Fruit fly (Drosophila melanogaster) whole organism, embryonic: Measurements from ENCODE around the gene CG7810.

Experiments
- Antp ChIP-seq: fragments of 200-800 bp; sonication (Bioruptor generic); optimal IDR thresholded peaks from 3 replicates; lab custom pipeline; 2016; ENCODE audit warnings: missing biosample characterization, missing genetic modification characterization
- BEAF-32 ChIP-seq: fragments of 200-800 bp; sonication (Bioruptor generic); optimal IDR thresholded peaks from 3 replicates; lab custom pipeline; 2017; ENCODE audit warnings: missing biosample characterization, missing genetic modification characterization, mild to moderate bottlenecking, moderate library complexity, missing genetic modification reagents
- Bteb2 ChIP-seq: fragments of 200-800 bp; sonication (Bioruptor generic); optimal IDR thresholded peaks from 2 replicates; lab custom pipeline; 2016; ENCODE audit warnings: missing biosample characterization, missing genetic modification characterization
- CG10366 ChIP-seq: fragments of 200-800 bp; sonication (Bioruptor generic); IDR thresholded peaks from 2 replicates; pipeline ENCODE4 v1.3.6; 2022; ENCODE audit warnings: missing biosample characterization, missing genetic modification characterization
- CG10462 ChIP-seq: fragments of 200-800 bp; sonication (Bioruptor generic); optimal IDR thresholded peaks from 2 replicates; lab custom pipeline; 2016; ENCODE audit warnings: missing biosample characterization, missing genetic modification characterization
- CG11560 ChIP-seq: fragments of 200-800 bp; sonication (Bioruptor generic); IDR thresholded peaks from 3 replicates; pipeline ENCODE4 v1.3.6; 2022; ENCODE audit warnings: missing biosample characterization, missing genetic modification characterization
- CG12299 ChIP-seq: fragments of 200-800 bp; sonication (Bioruptor generic); optimal IDR thresholded peaks from 2 replicates; lab custom pipeline; 2018; ENCODE audit warnings: missing biosample characterization, mild to moderate bottlenecking, missing genetic modification characterization
- CG12659 ChIP-seq: fragments of 200-800 bp; sonication (Bioruptor generic); optimal IDR thresholded peaks from 3 replicates; lab custom pipeline; 2017; ENCODE audit warnings: mild to moderate bottlenecking, missing biosample characterization, missing genetic modification reagents, missing genetic modification characterization
- CG13296 ChIP-seq: fragments of 200-800 bp; sonication (Bioruptor generic); optimal IDR thresholded peaks from 3 replicates; lab custom pipeline; 2018; ENCODE audit warnings: missing biosample characterization, mild to moderate bottlenecking, missing genetic modification characterization
- CG1647 ChIP-seq: fragments of 200-800 bp; sonication (Bioruptor generic); optimal IDR thresholded peaks from 3 replicates; lab custom pipeline; 2016; ENCODE audit warnings: missing biosample characterization, missing genetic modification characterization
- CG17568 ChIP-seq: fragments of 200-800 bp; sonication (Bioruptor generic); optimal IDR thresholded peaks from 2 replicates; lab custom pipeline; 2018; ENCODE audit warnings: missing biosample characterization, mild to moderate bottlenecking, missing genetic modification characterization, moderate library complexity
- CG1832 ChIP-seq: fragments of 200-800 bp; sonication (Bioruptor generic); optimal IDR thresholded peaks from 2 replicates; lab custom pipeline; 2017; ENCODE audit warnings: missing biosample characterization, mild to moderate bottlenecking, missing genetic modification characterization, inconsistent platforms
- CG2116 ChIP-seq: fragments of 200-800 bp; sonication (Bioruptor generic); optimal IDR thresholded peaks from 3 replicates; lab custom pipeline; 2018; ENCODE audit warnings: missing biosample characterization, mild to moderate bottlenecking, missing genetic modification characterization
- CG34376 ChIP-seq: fragments of 200-800 bp; sonication (Bioruptor generic); optimal IDR thresholded peaks from 2 replicates; lab custom pipeline; 2018; ENCODE audit warnings: missing biosample characterization, mild to moderate bottlenecking, missing genetic modification characterization
- CG4404 ChIP-seq: fragments of 200-800 bp; sonication (Bioruptor generic); IDR thresholded peaks from 2 replicates; pipeline ENCODE4 v1.3.6; 2022; ENCODE audit warnings: missing biosample characterization, missing genetic modification characterization
- CG4617 ChIP-seq: fragments of 200-800 bp; sonication (Bioruptor generic); optimal IDR thresholded peaks from 3 replicates; lab custom pipeline; 2016; ENCODE audit warnings: missing biosample characterization, missing genetic modification characterization, borderline replicate concordance
- CG6254 ChIP-seq: fragments of 200-800 bp; sonication (Bioruptor generic); optimal IDR thresholded peaks from 3 replicates; lab custom pipeline; 2017; ENCODE audit warnings: mild to moderate bottlenecking, missing biosample characterization, missing genetic modification reagents, missing genetic modification characterization
- CG7786 ChIP-seq: fragments of 200-800 bp; sonication (Bioruptor generic); optimal IDR thresholded peaks from 2 replicates; lab custom pipeline; 2016; ENCODE audit warnings: missing biosample characterization, missing genetic modification characterization
- CG7928 ChIP-seq: fragments of 200-800 bp; sonication (Bioruptor generic); optimal IDR thresholded peaks from 2 replicates; lab custom pipeline; 2017; ENCODE audit warnings: missing biosample characterization, mild to moderate bottlenecking, missing genetic modification characterization
- CG8089 ChIP-seq: fragments of 200-800 bp; sonication (Bioruptor generic); optimal IDR thresholded peaks from 3 replicates; lab custom pipeline; 2016; ENCODE audit warnings: missing biosample characterization, missing genetic modification characterization
- CG8478 ChIP-seq: fragments of >200 bp; optimal IDR thresholded peaks from 2 replicates; lab custom pipeline; 2018
- CG9932 ChIP-seq: fragments of 200-800 bp; sonication (Bioruptor generic); IDR thresholded peaks from 2 replicates; pipeline ENCODE4 v1.3.6; 2022; ENCODE audit warnings: missing biosample characterization, missing genetic modification characterization
- Camta ChIP-seq: fragments of 200-800 bp; sonication (Bioruptor generic); optimal IDR thresholded peaks from 2 replicates; lab custom pipeline; 2016; ENCODE audit warnings: missing biosample characterization, missing genetic modification characterization
- E2f1 ChIP-seq: fragments of 200-800 bp; sonication (Bioruptor generic); IDR thresholded peaks from 2 replicates; pipeline ENCODE4 v1.3.6; 2022; ENCODE audit warnings: missing biosample characterization, missing genetic modification characterization
- HHEX ChIP-seq: fragments of 200-800 bp; sonication (Bioruptor generic); optimal IDR thresholded peaks from 3 replicates; lab custom pipeline; 2017; ENCODE audit warnings: missing biosample characterization, mild to moderate bottlenecking, missing genetic modification characterization, missing genetic modification reagents
- Hand ChIP-seq: fragments of 200-800 bp; sonication (Bioruptor generic); optimal IDR thresholded peaks from 2 replicates; lab custom pipeline; 2017; ENCODE audit warnings: mild to moderate bottlenecking, missing biosample characterization, missing genetic modification reagents, missing genetic modification characterization
- Lpt ChIP-seq: fragments of >200 bp; optimal IDR thresholded peaks from 2 replicates; lab custom pipeline; 2018; ENCODE audit warnings: missing biosample characterization, missing genetic modification characterization
- MTF-1 ChIP-seq: fragments of 200-800 bp; sonication (Bioruptor generic); optimal IDR thresholded peaks from 2 replicates; lab custom pipeline; 2018; ENCODE audit warnings: missing biosample characterization, mild to moderate bottlenecking, missing genetic modification characterization, borderline replicate concordance
- NFAT ChIP-seq: fragments of 200-800 bp; sonication (Bioruptor generic); IDR thresholded peaks from 2 replicates; pipeline ENCODE4 v1.3.6; 2022; ENCODE audit warnings: missing biosample characterization, missing genetic modification characterization
- Nf-YA ChIP-seq: fragments of 200-800 bp; sonication (Bioruptor generic); IDR thresholded peaks from 2 replicates; pipeline ENCODE4 v1.3.6; 2022; ENCODE audit warnings: missing biosample characterization, missing genetic modification characterization
- Sox100B ChIP-seq: fragments of 200-800 bp; sonication (Bioruptor generic); optimal IDR thresholded peaks from 3 replicates; lab custom pipeline; 2018; ENCODE audit warnings: missing biosample characterization, mild to moderate bottlenecking, missing genetic modification characterization
- cas ChIP-seq: fragments of 200-800 bp; sonication (Bioruptor generic); IDR thresholded peaks from 2 replicates; pipeline ENCODE4 v1.3.6; 2022; ENCODE audit warnings: missing biosample characterization, missing genetic modification characterization
- chif ChIP-seq, 2 experiments: fragments of 200-800 bp; sonication (Bioruptor generic); optimal IDR thresholded peaks; 3 replicates each; lab custom pipeline; 2016; ENCODE audit warnings: missing biosample characterization in 2 of 2, missing genetic modification characterization in 2 of 2
- danr ChIP-seq: fragments of 200-800 bp; sonication (Bioruptor generic); IDR thresholded peaks from 2 replicates; pipeline ENCODE4 v1.3.6; 2022; ENCODE audit warnings: missing biosample characterization, missing genetic modification characterization
- dmrt11E ChIP-seq: fragments of 200-800 bp; sonication (Bioruptor generic); optimal IDR thresholded peaks from 3 replicates; lab custom pipeline; 2018; ENCODE audit warnings: missing biosample characterization, mild to moderate bottlenecking, missing genetic modification characterization, moderate library complexity
- fd102C ChIP-seq: fragments of 200-800 bp; sonication (Bioruptor generic); optimal IDR thresholded peaks from 2 replicates; lab custom pipeline; 2018; ENCODE audit warnings: missing biosample characterization, mild to moderate bottlenecking, missing genetic modification characterization, moderate library complexity
- gt ChIP-seq: fragments of 200-800 bp; sonication (Bioruptor generic); IDR thresholded peaks from 2 replicates; pipeline ENCODE4 v1.3.6; 2022; ENCODE audit warnings: missing biosample characterization, missing genetic modification characterization
- inv ChIP-seq: fragments of 200-800 bp; sonication (Bioruptor generic); IDR thresholded peaks from 2 replicates; pipeline ENCODE4 v1.3.6; 2022; ENCODE audit warnings: missing biosample characterization, missing genetic modification characterization; ENCODE audit not compliant: partially characterized antibody
- ken ChIP-seq: fragments of 200-800 bp; sonication (Bioruptor generic); IDR thresholded peaks from 3 replicates; pipeline ENCODE4 v1.3.6; 2022; ENCODE audit warnings: missing biosample characterization, missing genetic modification characterization
- kni ChIP-seq: fragments of 200-800 bp; sonication (Bioruptor generic); optimal IDR thresholded peaks from 3 replicates; lab custom pipeline; 2017; ENCODE audit warnings: mild to moderate bottlenecking, missing biosample characterization, missing genetic modification reagents, missing genetic modification characterization
- mam ChIP-seq: fragments of 200-800 bp; sonication (Bioruptor generic); optimal IDR thresholded peaks from 3 replicates; lab custom pipeline; 2016; ENCODE audit warnings: missing biosample characterization, missing genetic modification characterization
- prd ChIP-seq, 3 experiments: fragments of >200 bp in 2 of 3; fragments of 200-800 bp in 1 of 3; sonication (Bioruptor generic) in 1 of 3; optimal IDR thresholded peaks in 2 of 3; IDR thresholded peaks in 1 of 3; 2 replicates in 2 of 3; 3 replicates in 1 of 3; pipeline versions ENCODE4 v1.3.6 to Lab custom; 2017 to 2022; ENCODE audit warnings: missing biosample characterization in 1 of 3, missing genetic modification characterization in 1 of 3
- salm ChIP-seq: fragments of 200-800 bp; sonication (Bioruptor generic); optimal IDR thresholded peaks from 2 replicates; lab custom pipeline; 2018; ENCODE audit warnings: missing biosample characterization, mild to moderate bottlenecking, missing genetic modification characterization
- shn ChIP-seq: fragments of 200-800 bp; sonication (Bioruptor generic); optimal IDR thresholded peaks from 3 replicates; lab custom pipeline; 2016; ENCODE audit warnings: missing biosample characterization, missing genetic modification characterization
- slou ChIP-seq: fragments of 200-800 bp; sonication (Bioruptor generic); optimal IDR thresholded peaks from 3 replicates; lab custom pipeline; 2016; ENCODE audit warnings: missing biosample characterization, missing genetic modification characterization
- sqz ChIP-seq: fragments of 200-800 bp; sonication (Bioruptor generic); optimal IDR thresholded peaks from 3 replicates; lab custom pipeline; 2018; ENCODE audit warnings: missing biosample characterization, mild to moderate bottlenecking, missing genetic modification characterization
- tin ChIP-seq: fragments of 200-800 bp; sonication (Bioruptor generic); optimal IDR thresholded peaks from 3 replicates; lab custom pipeline; 2016; ENCODE audit warnings: missing biosample characterization, missing genetic modification characterization
- tio ChIP-seq: fragments of 200-800 bp; sonication (Bioruptor generic); optimal IDR thresholded peaks from 2 replicates; lab custom pipeline; 2017; ENCODE audit warnings: missing biosample characterization, missing genetic modification characterization, inconsistent platforms
- toy ChIP-seq: fragments of 200-800 bp; sonication (Bioruptor generic); IDR thresholded peaks from 2 replicates; pipeline ENCODE4 v1.3.6; 2022; ENCODE audit warnings: missing biosample characterization, missing genetic modification characterization
- vvl ChIP-seq: fragments of 200-800 bp; sonication (Bioruptor generic); IDR thresholded peaks from 2 replicates; pipeline ENCODE4 v1.3.6; 2022; ENCODE audit warnings: missing biosample characterization, missing genetic modification characterization

CG7810 gene

dm6 chr2L:8311091-8311490 lies at the start of gene CG7810, which contains the start of gene CG7806 (continued):
- TF ChIP-seq inv (GFP tag; lab: Robert Waterston, UW), result 0 out of 2 replicates have a peak, but pooled peaks have one; percentile 27
- TF ChIP-seq HHEX, result peak; percentile 80
- peak; percentile 87 for TF ChIP-seq CG8089
- peak; percentile 75 for TF ChIP-seq CG1647 (GFP tag; lab: Kevin White, UChicago)
- TF ChIP-seq Nf-YA (GFP tag; lab: Robert Waterston, UW), result peak; percentile 69; the same call in 1 of the 2 replicates
- TF ChIP-seq dmrt11E, result peak; percentile 89
- no peak for TF ChIP-seq prd (optimal IDR thresholded peaks at IDR 0.05; lab: Kevin White, UChicago)
- peak; percentile 87 for TF ChIP-seq prd (GFP tag; IDR thresholded peaks at IDR 0.05; lab: Robert Waterston, UW)
- peak; percentile 82 for TF ChIP-seq CG10462
- TF ChIP-seq CG12299 (tag; lab: Kevin White, UChicago), result peak; percentile 89
- peak; percentile 89 for TF ChIP-seq CG9932
- peak; percentile 69; the same call in 1 of the 2 replicates for TF ChIP-seq cas (GFP tag; lab: Robert Waterston, UW)
- TF ChIP-seq Camta, result peak; percentile 91
- peak; percentile 53 for TF ChIP-seq MTF-1
- TF ChIP-seq CG17568 (GFP tag; lab: Kevin White, UChicago), result no peak
- TF ChIP-seq CG7928 (GFP tag; lab: Kevin White, UChicago), result peak; percentile 9
- peak; percentile 60 for TF ChIP-seq CG4404 (GFP tag; lab: Robert Waterston, UW)
- no peak for TF ChIP-seq sqz
- TF ChIP-seq CG7786 (GFP tag; lab: Kevin White, UChicago), result peak; percentile 86
- TF ChIP-seq CG10366 (GFP tag; lab: Robert Waterston, UW), result peak; percentile 93
- TF ChIP-seq CG6254 (GFP tag; lab: Kevin White, UChicago), result no peak
- TF ChIP-seq CG11560 (tag; lab: Robert Waterston, UW), result peak; percentile 82
- TF ChIP-seq toy (GFP tag; lab: Robert Waterston, UW), result 0 out of 2 replicates have a peak, but pooled peaks have one; percentile 31
- peak; percentile 91 for TF ChIP-seq ken (GFP tag; lab: Robert Waterston, UW)
- no peak for TF ChIP-seq tio
- TF ChIP-seq danr (GFP tag; lab: Robert Waterston, UW), result peak; percentile 74
- TF ChIP-seq CG4617 (GFP tag; lab: Kevin White, UChicago), result peak; percentile 84
- peak; percentile 87 for TF ChIP-seq Antp (GFP tag; lab: Kevin White, UChicago)
- peak; percentile 10; the same call in 1 of the 2 replicates for TF ChIP-seq gt (GFP tag; lab: Robert Waterston, UW)
- peak; percentile 83 to 92 for TF ChIP-seq chif (GFP tag; optimal IDR thresholded peaks at IDR 0.05; lab: Kevin White, UChicago)
- peak; percentile 42 for TF ChIP-seq kni (GFP tag; lab: Kevin White, UChicago)
- peak; percentile 74 for TF ChIP-seq shn (GFP tag; lab: Kevin White, UChicago)
- TF ChIP-seq tin (GFP tag; lab: Kevin White, UChicago), result peak; percentile 88
- TF ChIP-seq Sox100B (GFP tag; lab: Kevin White, UChicago), result peak; percentile 86
- TF ChIP-seq NFAT (GFP tag; lab: Robert Waterston, UW), result peak; percentile 70; the same call in 1 of the 2 replicates
- peak; percentile 89 for TF ChIP-seq salm (tag; lab: Kevin White, UChicago)
- TF ChIP-seq Hand (GFP tag; lab: Kevin White, UChicago), result peak; percentile 69
- peak; percentile 92 for TF ChIP-seq CG2116 (GFP tag; lab: Kevin White, UChicago)
- peak; percentile 95 for TF ChIP-seq CG12659 (GFP tag; lab: Kevin White, UChicago)
- peak; percentile 98 for TF ChIP-seq vvl
- peak; percentile 86 for TF ChIP-seq CG13296 (GFP tag; lab: Kevin White, UChicago)
- peak; percentile 52 for TF ChIP-seq slou
- TF ChIP-seq Bteb2 (GFP tag; lab: Kevin White, UChicago), result peak; percentile 93
- TF ChIP-seq CG8478 (lab: Kevin White, UChicago), result no peak
- TF ChIP-seq Lpt (GFP tag; lab: Kevin White, UChicago), result no peak
- TF ChIP-seq fd102C (GFP tag; lab: Kevin White, UChicago), result peak; percentile 8
- TF ChIP-seq CG1832, result no peak
- peak; percentile 78 for TF ChIP-seq CG34376 (GFP tag; lab: Kevin White, UChicago)
- peak; percentile 85 for TF ChIP-seq E2f1 (GFP tag; lab: Robert Waterston, UW)
- peak; percentile 49 for TF ChIP-seq BEAF-32 (GFP tag; lab: Kevin White, UChicago)
- TF ChIP-seq mam, result peak; percentile 88
